Fruit fly (Drosophila melanogaster) whole organism, adult: ENCODE results near the gene Pgm1.

Experiments
- CG11617 ChIP-seq: fragments of 200-800 bp; sonication (Bioruptor generic); optimal IDR thresholded peaks from 2 replicates; lab custom pipeline; 2017; ENCODE audit warnings: mild to moderate bottlenecking, missing biosample characterization, missing genetic modification reagents, missing genetic modification characterization
- CG12768 ChIP-seq: fragments of 200-800 bp; sonication (Bioruptor generic); optimal IDR thresholded peaks from 2 replicates; lab custom pipeline; 2017; ENCODE audit warnings: missing biosample characterization, missing genetic modification characterization, mild to moderate bottlenecking, moderate library complexity, missing genetic modification reagents
- CG14711 ChIP-seq: fragments of 200-800 bp; sonication (Bioruptor generic); optimal IDR thresholded peaks from 2 replicates; lab custom pipeline; 2018; ENCODE audit warnings: missing biosample characterization, mild to moderate bottlenecking, missing genetic modification characterization, moderate library complexity
- CG1620 ChIP-seq: fragments of 200-800 bp; sonication (Bioruptor generic); optimal IDR thresholded peaks from 2 replicates; lab custom pipeline; 2016; ENCODE audit warnings: missing biosample characterization, missing genetic modification characterization
- CG33017 ChIP-seq: fragments of 200-800 bp; sonication (Bioruptor generic); optimal IDR thresholded peaks from 2 replicates; lab custom pipeline; 2018; ENCODE audit warnings: missing biosample characterization, mild to moderate bottlenecking, missing genetic modification characterization, moderate library complexity
- CG5204 ChIP-seq: fragments of 200-800 bp; sonication (Bioruptor generic); optimal IDR thresholded peaks from 2 replicates; lab custom pipeline; 2016; ENCODE audit warnings: missing biosample characterization, missing genetic modification characterization
- CG7045 ChIP-seq: fragments of 200-800 bp; sonication (Bioruptor generic); optimal IDR thresholded peaks from 2 replicates; lab custom pipeline; 2017; ENCODE audit warnings: missing biosample characterization, mild to moderate bottlenecking, missing genetic modification characterization
- CG7101 ChIP-seq: fragments of 200-800 bp; sonication (Bioruptor generic); optimal IDR thresholded peaks from 2 replicates; lab custom pipeline; 2018; ENCODE audit warnings: missing biosample characterization, mild to moderate bottlenecking, missing genetic modification characterization, moderate library complexity
- Clk ChIP-seq: fragments of 200-800 bp; sonication (Bioruptor generic); optimal IDR thresholded peaks from 2 replicates; lab custom pipeline; 2017; ENCODE audit warnings: missing biosample characterization, missing genetic modification characterization
- Crg-1 ChIP-seq: fragments of 200-800 bp; sonication (Bioruptor generic); optimal IDR thresholded peaks from 2 replicates; lab custom pipeline; 2016; ENCODE audit warnings: missing biosample characterization, missing genetic modification characterization
- Hr96 ChIP-seq: fragments of 200-800 bp; sonication (Bioruptor generic); optimal IDR thresholded peaks from 2 replicates; lab custom pipeline; 2016; ENCODE audit warnings: missing biosample characterization, missing genetic modification characterization
- Mnt ChIP-seq: fragments of 200-800 bp; sonication (Bioruptor generic); optimal IDR thresholded peaks from 2 replicates; lab custom pipeline; 2016; ENCODE audit warnings: missing biosample characterization, mild to moderate bottlenecking, missing genetic modification characterization
- bab1 ChIP-seq: fragments of 200-800 bp; sonication (Bioruptor generic); optimal IDR thresholded peaks from 3 replicates; lab custom pipeline; 2019; ENCODE audit warnings: missing biosample characterization, mild to moderate bottlenecking, missing genetic modification characterization, moderate library complexity
- cic ChIP-seq: fragments of 200-800 bp; sonication (Bioruptor generic); optimal IDR thresholded peaks from 2 replicates; lab custom pipeline; 2017; ENCODE audit warnings: missing biosample characterization, mild to moderate bottlenecking, missing genetic modification characterization, moderate library complexity
- cnc ChIP-seq, 2 experiments: fragments of >200 bp; optimal IDR thresholded peaks; 2 replicates each; lab custom pipeline; 2017
- kay ChIP-seq: fragments of 200-800 bp; sonication (Bioruptor generic); peaks from one replicate; lab custom pipeline; 2016; ENCODE audit warnings: missing biosample characterization, missing genetic modification characterization, borderline replicate concordance
- ovo ChIP-seq: fragments of 200-800 bp; sonication (Bioruptor generic); optimal IDR thresholded peaks from 2 replicates; lab custom pipeline; 2016; ENCODE audit warnings: missing biosample characterization, missing genetic modification characterization
- pad ChIP-seq: fragments of 200-800 bp; sonication (Bioruptor generic); optimal IDR thresholded peaks from 3 replicates; lab custom pipeline; 2017; ENCODE audit warnings: missing biosample characterization, missing genetic modification characterization, mild to moderate bottlenecking, moderate library complexity, missing genetic modification reagents
- tj ChIP-seq: fragments of 200-800 bp; sonication (Bioruptor generic); optimal IDR thresholded peaks from 3 replicates; lab custom pipeline; 2017; ENCODE audit warnings: missing biosample characterization, mild to moderate bottlenecking, missing genetic modification characterization, moderate library complexity
- toe ChIP-seq: fragments of 200-800 bp; sonication (Bioruptor generic); optimal IDR thresholded peaks from 2 replicates; lab custom pipeline; 2016; ENCODE audit warnings: missing biosample characterization, missing genetic modification characterization

Pgm1 gene

dm6 chr3L:16153089-16153488 lies 24.8 kb upstream of the Pgm1 start:
- TF ChIP-seq pad (GFP tag; lab: Kevin White, UChicago), result no peak
- no peak for TF ChIP-seq toe (GFP tag; lab: Kevin White, UChicago)
- no peak for TF ChIP-seq CG7101 (tag; lab: Kevin White, UChicago)
- peak; percentile 68 for TF ChIP-seq tj (GFP tag; lab: Kevin White, UChicago)
- peak; percentile 1 for TF ChIP-seq Hr96 (GFP tag; lab: Kevin White, UChicago)

- TF ChIP-seq CG33017 (tag; lab: Kevin White, UChicago), result no peak
Observed at dm6 chr3L:16151742-16152141, 23.4 kb upstream of the Pgm1 start.

dm6 chr3L:16150850-16151515 lies 22.7 kb upstream of the Pgm1 start:
- TF ChIP-seq CG12768 (GFP tag; lab: Kevin White, UChicago) (peak; percentile 16), cic (GFP tag; lab: Kevin White, UChicago) (no peak), Hr96 (GFP tag; lab: Kevin White, UChicago) (peak; percentile 0), CG5204 (GFP tag; lab: Kevin White, UChicago) (peak; percentile 16), cnc (optimal IDR thresholded peaks at IDR 0.05; lab: Kevin White, UChicago) (no peak), tj (GFP tag; lab: Kevin White, UChicago) (peak; percentile 73), toe (GFP tag; lab: Kevin White, UChicago) (peak; percentile 35), kay (peak; percentile 98)

dm6 chr3L:16150161-16150538 lies 21.8 kb upstream of the Pgm1 start:
- TF ChIP-seq toe (GFP tag; lab: Kevin White, UChicago), result peak; percentile 21
- TF ChIP-seq cnc (optimal IDR thresholded peaks at IDR 0.05; lab: Kevin White, UChicago), result peak in 1 of 2 experiments; percentile 6
- peak; percentile 85 for TF ChIP-seq kay
- peak; percentile 42 for TF ChIP-seq cic (GFP tag; lab: Kevin White, UChicago)
- no peak for TF ChIP-seq Clk (GFP tag; lab: Kevin White, UChicago)

dm6 chr3L:16149418-16150160 lies 21.3 kb upstream of the Pgm1 start:
- TF ChIP-seq CG1620, result no peak
- peak; percentile 13 for TF ChIP-seq tj (GFP tag; lab: Kevin White, UChicago)
- TF ChIP-seq Mnt, result peak; percentile 85
- peak; percentile 46 for TF ChIP-seq CG7101 (tag; lab: Kevin White, UChicago)
- peak; percentile 59 for TF ChIP-seq CG33017 (tag; lab: Kevin White, UChicago)
- peak; percentile 11 for TF ChIP-seq ovo (GFP tag; lab: Kevin White, UChicago)
- TF ChIP-seq toe (GFP tag; lab: Kevin White, UChicago), result no peak
- peak; percentile 83 for TF ChIP-seq cic (GFP tag; lab: Kevin White, UChicago)
- TF ChIP-seq CG14711 (tag; lab: Kevin White, UChicago), result no peak
- TF ChIP-seq kay, result peak; percentile 9
- no peak for TF ChIP-seq cnc (optimal IDR thresholded peaks at IDR 0.05; lab: Kevin White, UChicago)
- no peak for TF ChIP-seq Crg-1 (GFP tag; lab: Kevin White, UChicago)
- TF ChIP-seq Hr96 (GFP tag; lab: Kevin White, UChicago), result peak; percentile 45
- TF ChIP-seq CG7045 (GFP tag; lab: Kevin White, UChicago), result peak; percentile 25
- peak; percentile 50 for TF ChIP-seq CG5204 (GFP tag; lab: Kevin White, UChicago)
- TF ChIP-seq Clk (GFP tag; lab: Kevin White, UChicago), result no peak
- TF ChIP-seq CG12768 (GFP tag; lab: Kevin White, UChicago), result peak; percentile 88
- peak; percentile 6 for TF ChIP-seq pad (GFP tag; lab: Kevin White, UChicago)
- TF ChIP-seq CG11617 (GFP tag; lab: Kevin White, UChicago), result peak; percentile 51
- no peak for TF ChIP-seq bab1 (GFP tag; lab: Kevin White, UChicago)

- TF ChIP-seq Crg-1 (GFP tag; lab: Kevin White, UChicago) (no peak), CG14711 (tag; lab: Kevin White, UChicago) (no peak), bab1 (GFP tag; lab: Kevin White, UChicago) (no peak), cnc (optimal IDR thresholded peaks at IDR 0.05; lab: Kevin White, UChicago) (no peak), tj (GFP tag; lab: Kevin White, UChicago) (peak; percentile 43), Hr96 (GFP tag; lab: Kevin White, UChicago) (no peak), toe (GFP tag; lab: Kevin White, UChicago) (no peak), CG11617 (GFP tag; lab: Kevin White, UChicago) (peak; percentile 26), CG12768 (GFP tag; lab: Kevin White, UChicago) (no peak), Clk (GFP tag; lab: Kevin White, UChicago) (peak; percentile 37), CG7101 (tag; lab: Kevin White, UChicago) (no peak), pad (GFP tag; lab: Kevin White, UChicago) (peak; percentile 7), CG1620 (no peak), CG5204 (GFP tag; lab: Kevin White, UChicago) (no peak), ovo (GFP tag; lab: Kevin White, UChicago) (no peak), CG33017 (tag; lab: Kevin White, UChicago) (no peak), cic (GFP tag; lab: Kevin White, UChicago) (no peak), kay (no peak), Mnt (no peak), CG7045 (GFP tag; lab: Kevin White, UChicago) (peak; percentile 37)
Observed at dm6 chr3L:16147819-16148236, 19.5 kb upstream of the Pgm1 start.
